Worm (Caenorhabditis elegans): ENCODE measurements around the gene Y69H2.10.

Y69H2.10 gene

ce11 chrV:18725858-18726257 is 55.7 kb downstream of the Y69H2.10 start:
- no peak for TF ChIP-seq him-1 (tag; optimal IDR thresholded peaks at IDR 0.05)
- no peak for TF ChIP-seq W03F9.2 (tag; optimal IDR thresholded peaks at IDR 0.05)
- TF ChIP-seq dao-5 (tag; optimal IDR thresholded peaks at IDR 0.05), result no peak

DNA sequence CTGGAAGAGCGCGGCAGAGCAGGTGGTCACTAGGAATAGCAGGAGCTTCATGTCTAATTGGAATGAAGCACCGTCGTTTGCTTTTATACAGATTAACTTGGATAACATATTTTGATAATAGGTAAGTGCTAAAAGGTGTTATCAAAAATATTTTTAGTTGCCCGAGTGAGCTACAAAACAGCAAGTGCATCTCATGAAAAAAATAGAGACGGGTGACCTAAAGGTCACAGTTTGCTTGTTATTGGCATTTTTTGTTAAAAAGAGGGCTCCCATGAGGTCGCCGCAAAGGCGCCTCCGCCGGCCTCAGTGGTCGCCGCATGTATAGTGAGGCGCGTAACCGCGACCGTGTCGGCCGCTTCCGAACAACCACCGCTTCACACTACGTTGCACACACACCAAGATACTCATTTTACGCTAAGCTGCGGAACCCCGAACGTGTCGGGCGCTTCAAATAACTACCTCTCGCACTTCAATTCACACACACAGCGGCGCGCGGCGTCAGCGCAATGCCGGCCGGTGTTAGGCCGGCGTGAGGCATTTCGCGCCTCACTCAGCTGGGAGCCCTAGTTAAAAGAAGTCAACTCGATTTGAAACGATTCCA is 59.3 kb downstream of the Y69H2.10 start, which contains the start of gene asp-19:
Gene asp-19 (minus strand): TSS at position 51 of the 601 bp plus-strand sequence.
- TF ChIP-seq W03F9.2 (tag; optimal IDR thresholded peaks at IDR 0.05), result no peak
- TF ChIP-seq him-1 (tag; optimal IDR thresholded peaks at IDR 0.05), result no peak
- no peak for TF ChIP-seq dao-5 (tag; optimal IDR thresholded peaks at IDR 0.05)

DNA sequence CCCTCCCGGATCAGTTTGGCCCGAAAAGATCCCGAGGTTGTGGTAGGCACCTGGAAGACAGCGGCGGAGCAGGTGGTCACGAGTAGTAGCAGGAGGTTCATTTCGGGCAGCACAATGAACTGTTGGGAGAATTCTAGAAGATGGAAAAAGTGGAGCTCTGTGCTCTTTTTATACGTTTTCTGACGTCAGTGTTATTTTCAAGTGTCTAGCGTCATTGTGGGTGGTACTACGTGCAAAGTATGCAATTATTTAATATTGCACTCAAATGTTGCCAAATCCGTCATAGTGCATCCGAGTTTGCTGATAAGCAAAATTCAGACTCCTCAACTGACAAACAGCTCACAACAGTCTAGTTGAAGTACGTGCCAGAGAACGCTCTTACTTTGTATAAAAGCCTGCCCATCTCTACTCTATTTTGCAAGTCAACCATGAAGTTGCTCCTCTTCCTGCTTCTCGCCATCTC is 61.5 kb downstream of the Y69H2.10 start, which contains the start of the genes asp-18 and scl-19:
Gene asp-18 (minus strand): TSS at position 101 of the 463 bp plus-strand sequence.
Gene scl-19 (plus strand): TSS at position 413 of the 463 bp plus-strand sequence.
- TF ChIP-seq him-1 (tag; optimal IDR thresholded peaks at IDR 0.05) (no peak), dao-5 (tag; optimal IDR thresholded peaks at IDR 0.05) (no peak), W03F9.2 (tag; optimal IDR thresholded peaks at IDR 0.05) (no peak)

DNA sequence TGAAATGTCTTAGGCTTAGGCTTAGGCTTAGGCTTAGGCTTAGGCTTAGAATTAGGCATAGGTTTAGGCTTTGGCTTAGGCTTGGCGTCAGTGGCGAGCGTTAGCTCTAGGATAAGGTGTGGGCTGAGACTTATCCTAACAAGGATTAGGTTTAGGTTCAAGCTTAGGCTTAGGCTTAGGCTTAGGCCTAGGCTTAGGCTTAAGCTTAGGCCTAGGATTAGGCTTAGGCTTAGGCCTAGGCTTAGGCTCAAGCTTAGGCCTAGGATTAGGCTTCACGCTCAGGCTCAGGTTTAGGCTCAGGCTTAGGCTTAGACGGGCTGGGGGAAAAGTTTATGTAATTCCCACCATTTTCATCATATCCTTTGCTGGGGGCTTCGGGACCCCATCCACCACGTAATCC is 63.8 kb downstream of the Y69H2.10 start:
- no peak for TF ChIP-seq dao-5 (tag; optimal IDR thresholded peaks at IDR 0.05)
- no peak for TF ChIP-seq him-1 (tag; optimal IDR thresholded peaks at IDR 0.05)
- no peak for TF ChIP-seq W03F9.2 (tag; optimal IDR thresholded peaks at IDR 0.05)

All from whole organism, L4/young adult.